Worm (Caenorhabditis elegans) whole organism, L1 larva: ENCODE results near the gene T08D10.5.

Source experiments
- Y116A8C.19 ChIP-seq: sonication (generic microtip); optimal IDR thresholded peaks from 2 replicates; lab custom pipeline; 2016; ENCODE audit warnings: missing compliant biosample characterization, missing genetic modification characterization, borderline replicate concordance
- efl-1 ChIP-seq, 4 experiments: fragments of 150-350 bp; optimal IDR thresholded peaks in 3 of 4; peaks in 1 of 4; 1 replicate in 1 of 4; 2 replicates in 3 of 4; lab custom pipeline; 2014; ENCODE audit warnings: missing biosample characterization in 2 of 4, missing genetic modification characterization in 2 of 4, missing genetic modification reagents in 2 of 4
- ets-5 ChIP-seq: fragments of 200-800 bp; sonication (Bioruptor generic); IDR thresholded peaks from 2 replicates; pipeline ENCODE4 v1.3.6; 2022; ENCODE audit warnings: missing genetic modification characterization, missing compliant biosample characterization
- jun-1 ChIP-seq: fragments of 150-350 bp; optimal IDR thresholded peaks from 2 replicates; lab custom pipeline; 2014; ENCODE audit warnings: missing biosample characterization, missing genetic modification reagents, missing genetic modification characterization
- lin-14 ChIP-seq: fragments of 200-800 bp; sonication (Bioruptor generic); optimal IDR thresholded peaks from 2 replicates; lab custom pipeline; 2018; ENCODE audit warnings: mild to moderate bottlenecking, missing genetic modification characterization, moderate library complexity, missing compliant biosample characterization
- lsy-2 ChIP-seq, 2 experiments: fragments of 150-350 bp; optimal IDR thresholded peaks; 2 replicates each; lab custom pipeline; 2014; ENCODE audit warnings: missing biosample characterization in 2 of 2, missing genetic modification characterization in 2 of 2
- mep-1 ChIP-seq: fragments of 150-350 bp; optimal IDR thresholded peaks from 2 replicates; lab custom pipeline; 2014; ENCODE audit warnings: missing biosample characterization, missing genetic modification characterization
- nhr-11 ChIP-seq: fragments of 150-350 bp; optimal IDR thresholded peaks from 2 replicates; lab custom pipeline; 2014; ENCODE audit warnings: missing biosample characterization, missing genetic modification characterization
- nhr-71 ChIP-seq: sonication (generic microtip); optimal IDR thresholded peaks from 2 replicates; lab custom pipeline; 2016; ENCODE audit warnings: mild to moderate bottlenecking, missing genetic modification characterization, moderate library complexity, missing compliant biosample characterization
- pqm-1 ChIP-seq: sonication (generic microtip); optimal IDR thresholded peaks from 3 replicates; lab custom pipeline; 2017; ENCODE audit warnings: missing biosample characterization, missing genetic modification characterization
- rnt-1 ChIP-seq: sonication (generic microtip); optimal IDR thresholded peaks from 2 replicates; lab custom pipeline; 2016; ENCODE audit warnings: mild to moderate bottlenecking, missing genetic modification characterization, moderate library complexity, missing compliant biosample characterization
- skn-1 ChIP-seq: fragments of 150-350 bp; optimal IDR thresholded peaks from 2 replicates; lab custom pipeline; 2014; ENCODE audit warnings: missing biosample characterization, missing genetic modification characterization

ce11 chrX:11933547-11933946 lies 23.8 kb upstream of the T08D10.5 start:
- no peak for TF ChIP-seq lsy-2 (tag; optimal IDR thresholded peaks at IDR 0.05; lab: Kevin White, UChicago)
- TF ChIP-seq ets-5: no peak
- TF ChIP-seq lin-14 (GFP tag; lab: Kevin White, UChicago): no peak
- TF ChIP-seq pqm-1 (tag; lab: Kevin White, UChicago): no peak
- TF ChIP-seq Y116A8C.19 (tag; lab: Kevin White, UChicago): no peak
- no peak for TF ChIP-seq skn-1 (tag; lab: Kevin White, UChicago)
- no peak for TF ChIP-seq nhr-11 (tag; lab: Kevin White, UChicago)
- no peak for TF ChIP-seq mep-1
- no peak for TF ChIP-seq jun-1 (tag; lab: Kevin White, UChicago)
- no peak for TF ChIP-seq nhr-71 (tag; lab: Kevin White, UChicago)
- TF ChIP-seq efl-1 (optimal IDR thresholded peaks at IDR 0.05; lab: Kevin White, UChicago): no peak
- TF ChIP-seq efl-1 (GFP tag; optimal IDR thresholded peaks at IDR 0.05 in 1 of 2; lab: Kevin White, UChicago): no peak
- TF ChIP-seq rnt-1 (tag; lab: Kevin White, UChicago): no peak
